Worm (Caenorhabditis elegans) whole organism, mixed stage, embryonic: ENCODE results near the gene C43H6.12.

Experiments
- M03D4.4 ChIP-seq: sonication (generic microtip); optimal IDR thresholded peaks from 2 replicates; lab custom pipeline; 2017; ENCODE audit warnings: mild to moderate bottlenecking, missing genetic modification characterization, missing compliant biosample characterization
- bed-3 ChIP-seq: fragments of 200-800 bp; sonication (Bioruptor generic); optimal IDR thresholded peaks from 3 replicates; lab custom pipeline; 2018; ENCODE audit warnings: mild to moderate bottlenecking, missing genetic modification characterization, moderate library complexity, missing compliant biosample characterization
- blmp-1 ChIP-seq: fragments of 150-350 bp; optimal IDR thresholded peaks from 2 replicates; lab custom pipeline; 2014; ENCODE audit warnings: missing biosample characterization, missing genetic modification characterization
- ceh-39 ChIP-seq: fragments of 150-350 bp; optimal IDR thresholded peaks from 2 replicates; lab custom pipeline; 2014; ENCODE audit warnings: missing biosample characterization, missing genetic modification characterization
- ceh-43 ChIP-seq: fragments of 200-800 bp; sonication (Bioruptor generic); optimal IDR thresholded peaks from 2 replicates; lab custom pipeline; 2018; ENCODE audit warnings: mild to moderate bottlenecking, missing genetic modification characterization, moderate library complexity, missing compliant biosample characterization
- ceh-83 ChIP-seq: fragments of 200-800 bp; sonication (Bioruptor generic); optimal IDR thresholded peaks from 2 replicates; lab custom pipeline; 2018; ENCODE audit warnings: mild to moderate bottlenecking, missing genetic modification characterization, missing compliant biosample characterization
- ces-1 ChIP-seq: fragments of 150-350 bp; optimal IDR thresholded peaks from 2 replicates; lab custom pipeline; 2014; ENCODE audit warnings: missing biosample characterization, missing genetic modification reagents, missing genetic modification characterization
- drap-1 ChIP-seq: fragments of 200-800 bp; sonication (Bioruptor generic); optimal IDR thresholded peaks from 3 replicates; lab custom pipeline; 2018; ENCODE audit warnings: mild to moderate bottlenecking, missing genetic modification characterization, missing compliant biosample characterization
- elt-1 ChIP-seq: sonication (generic microtip); optimal IDR thresholded peaks from 2 replicates; lab custom pipeline; 2017; ENCODE audit warnings: missing genetic modification characterization, mild to moderate bottlenecking, missing compliant biosample characterization, antibody characterized with exemption, moderate library complexity, borderline replicate concordance; ENCODE audit not compliant: insufficient read depth
- elt-3 ChIP-seq: fragments of 150-350 bp; optimal IDR thresholded peaks from 2 replicates; lab custom pipeline; 2014; ENCODE audit warnings: missing biosample characterization, missing genetic modification characterization
- flh-1 ChIP-seq: fragments of 200-800 bp; sonication (Bioruptor generic); optimal IDR thresholded peaks from 2 replicates; lab custom pipeline; 2018; ENCODE audit warnings: mild to moderate bottlenecking, missing genetic modification characterization, moderate library complexity, missing compliant biosample characterization
- ham-2 ChIP-seq: fragments of 200-800 bp; sonication (Bioruptor generic); optimal IDR thresholded peaks from 2 replicates; lab custom pipeline; 2018; ENCODE audit warnings: mild to moderate bottlenecking, missing genetic modification characterization, missing compliant biosample characterization
- hlh-1 ChIP-seq: fragments of 150-350 bp; optimal IDR thresholded peaks from 2 replicates; lab custom pipeline; 2014; ENCODE audit warnings: missing biosample characterization, missing genetic modification reagents, missing genetic modification characterization
- lin-13 ChIP-seq: fragments of 150-350 bp; optimal IDR thresholded peaks from 2 replicates; lab custom pipeline; 2014; ENCODE audit warnings: missing biosample characterization, missing genetic modification characterization
- lin-32 ChIP-seq: fragments of 200-800 bp; sonication (Bioruptor generic); optimal IDR thresholded peaks from 2 replicates; lab custom pipeline; 2018; ENCODE audit warnings: mild to moderate bottlenecking, missing genetic modification characterization, missing compliant biosample characterization
- lsy-2 ChIP-seq: fragments of 150-350 bp; optimal IDR thresholded peaks from 2 replicates; lab custom pipeline; 2014; ENCODE audit warnings: missing biosample characterization, missing genetic modification characterization
- mab-5 ChIP-seq: fragments of 150-350 bp; optimal IDR thresholded peaks from 2 replicates; lab custom pipeline; 2014; ENCODE audit warnings: missing biosample characterization, missing genetic modification characterization
- mep-1 ChIP-seq: fragments of 150-350 bp; optimal IDR thresholded peaks from 2 replicates; lab custom pipeline; 2017; ENCODE audit warnings: missing biosample characterization, missing genetic modification reagents, missing genetic modification characterization, inconsistent platforms
- nhr-12 ChIP-seq: fragments of 150-350 bp; optimal IDR thresholded peaks from 2 replicates; lab custom pipeline; 2014; ENCODE audit warnings: missing biosample characterization, missing genetic modification characterization
- nhr-2 ChIP-seq: fragments of 150-350 bp; optimal IDR thresholded peaks from 2 replicates; lab custom pipeline; 2014; ENCODE audit warnings: missing biosample characterization, missing genetic modification characterization
- nhr-237 ChIP-seq: fragments of 150-350 bp; optimal IDR thresholded peaks from 2 replicates; lab custom pipeline; 2014; ENCODE audit warnings: missing biosample characterization, missing genetic modification characterization
- nhr-76 ChIP-seq: sonication (generic microtip); optimal IDR thresholded peaks from 2 replicates; lab custom pipeline; 2017; ENCODE audit warnings: missing biosample characterization, missing genetic modification characterization
- pha-4 ChIP-seq: fragments of 150-350 bp; optimal IDR thresholded peaks from 2 replicates; lab custom pipeline; 2018; ENCODE audit warnings: missing biosample characterization, missing genetic modification reagents, missing genetic modification characterization
- sem-2 ChIP-seq: fragments of 200-800 bp; sonication (Bioruptor generic); optimal IDR thresholded peaks from 2 replicates; lab custom pipeline; 2018; ENCODE audit warnings: mild to moderate bottlenecking, missing genetic modification characterization, missing compliant biosample characterization
- snpc-4 ChIP-seq: fragments of 150-350 bp; optimal IDR thresholded peaks from 2 replicates; lab custom pipeline; 2014; ENCODE audit warnings: missing biosample characterization, missing genetic modification characterization
- sptf-1 ChIP-seq: sonication (generic microtip); optimal IDR thresholded peaks from 2 replicates; lab custom pipeline; 2017; ENCODE audit warnings: mild to moderate bottlenecking, missing genetic modification characterization, moderate library complexity, missing compliant biosample characterization
- tbx-8 ChIP-seq: fragments of 200-800 bp; sonication (Bioruptor generic); optimal IDR thresholded peaks from 2 replicates; lab custom pipeline; 2018; ENCODE audit warnings: mild to moderate bottlenecking, missing genetic modification characterization, moderate library complexity, missing compliant biosample characterization
- unc-120 ChIP-seq: sonication (generic microtip); optimal IDR thresholded peaks from 2 replicates; lab custom pipeline; 2017; ENCODE audit warnings: missing genetic modification characterization, missing compliant biosample characterization; ENCODE audit not compliant: poor library complexity, severe bottlenecking
- unc-39 ChIP-seq: fragments of 150-350 bp; optimal IDR thresholded peaks from 2 replicates; lab custom pipeline; 2014; ENCODE audit warnings: missing biosample characterization, missing genetic modification characterization
- unc-62 ChIP-seq: fragments of 150-350 bp; optimal IDR thresholded peaks from 2 replicates; lab custom pipeline; 2014; ENCODE audit warnings: missing biosample characterization, missing genetic modification reagents, missing genetic modification characterization
- zip-8 ChIP-seq: fragments of 150-350 bp; optimal IDR thresholded peaks from 2 replicates; lab custom pipeline; 2014; ENCODE audit warnings: missing biosample characterization, missing genetic modification characterization
- ztf-11 ChIP-seq: fragments of 150-350 bp; optimal IDR thresholded peaks from 2 replicates; lab custom pipeline; 2014; ENCODE audit warnings: missing biosample characterization, missing genetic modification characterization

The C43H6.12 gene

ce11 chrX:2433805-2434204 lies 24.4 kb downstream of the C43H6.12 start:
- TF ChIP-seq ztf-11 (tag; lab: Kevin White, UChicago) (no peak), mep-1 (tag; lab: Kevin White, UChicago) (no peak), unc-39 (no peak), ceh-43 (GFP tag; lab: Kevin White, UChicago) (no peak), ces-1 (GFP tag; lab: Kevin White, UChicago) (no peak), ham-2 (GFP tag; lab: Kevin White, UChicago) (peak; percentile 4)

ce11 chrX:2435353-2435752 lies 25.9 kb downstream of the C43H6.12 start:
- TF ChIP-seq blmp-1 (tag; lab: Kevin White, UChicago) (peak; percentile 13), ham-2 (GFP tag; lab: Kevin White, UChicago) (peak; percentile 2), nhr-2 (tag; lab: Kevin White, UChicago) (no peak)

ce11 chrX:2438857-2439256 lies 29.4 kb downstream of the C43H6.12 start, which contains the start of gene gid-2:
Gene gid-2, minus strand, starts transcription at chrX:2438957.
- no peak for TF ChIP-seq ham-2 (GFP tag; lab: Kevin White, UChicago)
- TF ChIP-seq M03D4.4 = no peak
- no peak for TF ChIP-seq snpc-4 (tag; lab: Kevin White, UChicago)
- no peak for TF ChIP-seq hlh-1 (tag; lab: Kevin White, UChicago)
- TF ChIP-seq lin-32 (GFP tag; lab: Kevin White, UChicago) = no peak
- TF ChIP-seq sem-2 (GFP tag; lab: Kevin White, UChicago) = no peak
- TF ChIP-seq drap-1 (GFP tag; lab: Kevin White, UChicago) = no peak
- no peak for TF ChIP-seq blmp-1 (tag; lab: Kevin White, UChicago)
- TF ChIP-seq nhr-237 (tag; lab: Kevin White, UChicago) = no peak
- TF ChIP-seq zip-8 = no peak
- TF ChIP-seq pha-4 (tag; lab: Kevin White, UChicago) = no peak
- no peak for TF ChIP-seq ceh-43 (GFP tag; lab: Kevin White, UChicago)
- no peak for TF ChIP-seq unc-62
- no peak for TF ChIP-seq lsy-2 (tag; lab: Kevin White, UChicago)
- no peak for TF ChIP-seq ces-1 (GFP tag; lab: Kevin White, UChicago)
- TF ChIP-seq flh-1 (GFP tag; lab: Kevin White, UChicago) = no peak
- TF ChIP-seq lin-13 (tag; lab: Kevin White, UChicago) = no peak
- TF ChIP-seq nhr-76 (tag; lab: Kevin White, UChicago) = no peak
- no peak for TF ChIP-seq tbx-8 (GFP tag; lab: Kevin White, UChicago)

- no peak for TF ChIP-seq nhr-12 (tag; lab: Kevin White, UChicago)
- TF ChIP-seq mep-1 (tag; lab: Kevin White, UChicago) = no peak
- TF ChIP-seq elt-3 (tag; lab: Kevin White, UChicago) = no peak
- TF ChIP-seq pha-4 (tag; lab: Kevin White, UChicago) = no peak
- TF ChIP-seq ceh-39 = no peak
- no peak for TF ChIP-seq mab-5 (tag; lab: Kevin White, UChicago)
- TF ChIP-seq nhr-2 (tag; lab: Kevin White, UChicago) = no peak
- no peak for TF ChIP-seq snpc-4 (tag; lab: Kevin White, UChicago)
- no peak for TF ChIP-seq blmp-1 (tag; lab: Kevin White, UChicago)
- TF ChIP-seq ceh-83 = no peak
- TF ChIP-seq hlh-1 (tag; lab: Kevin White, UChicago) = no peak
- no peak for TF ChIP-seq sptf-1 (tag; lab: Kevin White, UChicago)
- TF ChIP-seq lsy-2 (tag; lab: Kevin White, UChicago) = no peak
- TF ChIP-seq sem-2 (GFP tag; lab: Kevin White, UChicago) = no peak
- TF ChIP-seq ceh-43 (GFP tag; lab: Kevin White, UChicago) = no peak
These were observed 29.9 kb downstream of the C43H6.12 start for ce11 chrX:2439309-2439708.

- TF ChIP-seq pha-4 (tag; lab: Kevin White, UChicago) (no peak), sem-2 (GFP tag; lab: Kevin White, UChicago) (no peak), unc-62 (no peak), lin-13 (tag; lab: Kevin White, UChicago) (no peak), hlh-1 (tag; lab: Kevin White, UChicago) (no peak), drap-1 (GFP tag; lab: Kevin White, UChicago) (no peak), lsy-2 (tag; lab: Kevin White, UChicago) (no peak), ceh-39 (no peak), nhr-76 (tag; lab: Kevin White, UChicago) (no peak), mab-5 (tag; lab: Kevin White, UChicago) (no peak), nhr-2 (tag; lab: Kevin White, UChicago) (no peak), unc-39 (no peak), ham-2 (GFP tag; lab: Kevin White, UChicago) (no peak), bed-3 (GFP tag; lab: Kevin White, UChicago) (no peak), snpc-4 (tag; lab: Kevin White, UChicago) (no peak), unc-120 (tag; lab: Kevin White, UChicago) (no peak), elt-1 (tag; lab: Kevin White, UChicago) (no peak), zip-8 (no peak)
- TF ChIP-seq, all 35 proteins: peak for 0
These were observed 30.3 kb downstream of the C43H6.12 start for ce11 chrX:2439728-2440127.
